Fruit fly (Drosophila melanogaster): ENCODE data around the gene p38a.

Gene p38a

DNA sequence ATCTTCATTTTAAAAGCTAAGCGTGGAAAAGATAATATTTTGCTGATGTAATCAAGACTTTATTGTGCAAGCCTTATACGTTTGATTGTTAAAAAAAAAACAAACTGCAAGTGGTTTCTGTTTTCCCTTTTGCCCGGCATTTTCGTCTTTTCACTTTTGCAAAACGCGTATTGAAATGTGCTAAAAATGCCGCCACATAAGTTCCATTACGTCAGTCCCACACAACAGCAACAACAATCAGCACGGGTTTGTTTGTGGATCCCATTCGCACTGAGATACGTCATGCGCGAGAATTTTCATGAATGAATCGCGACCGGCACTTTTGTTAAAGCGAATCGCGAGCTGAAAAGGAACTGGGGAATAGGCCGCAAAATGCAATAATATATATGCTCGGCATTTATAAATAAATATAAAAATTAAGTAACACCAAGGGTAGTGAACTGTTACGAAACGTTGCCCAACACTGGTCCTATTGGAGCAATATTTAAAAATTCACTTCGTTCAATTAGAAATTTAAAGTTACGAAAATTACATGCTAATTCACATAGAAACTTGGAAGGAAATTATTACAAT is 46.0 kb downstream of the p38a start (continued):
- TF ChIP-seq Sox100B (GFP tag; optimal IDR thresholded peaks at IDR 0.05), result peak; percentile 24
- no peak for TF ChIP-seq E2f2 (GFP tag; IDR thresholded peaks at IDR 0.05)
- TF ChIP-seq CG1529 (GFP tag; optimal IDR thresholded peaks at IDR 0.05), result peak; percentile 17
- TF ChIP-seq CG9797 (GFP tag; optimal IDR thresholded peaks at IDR 0.05), result no peak
- TF ChIP-seq bcd (GFP tag; optimal IDR thresholded peaks at IDR 0.05), result no peak
- no peak for TF ChIP-seq bigmax (GFP tag; optimal IDR thresholded peaks at IDR 0.05)
- TF ChIP-seq wor (GFP tag; IDR thresholded peaks at IDR 0.05), result no peak
- peak; percentile 76 for TF ChIP-seq CG18599 (GFP tag; optimal IDR thresholded peaks at IDR 0.05)
- no peak for TF ChIP-seq hth (optimal IDR thresholded peaks at IDR 0.05)
- no peak for TF ChIP-seq CG14965 (GFP tag; optimal IDR thresholded peaks at IDR 0.05; ENCODE audit: borderline replicate concordance)
- peak; percentile 46 for TF ChIP-seq CG2678 (tag; optimal IDR thresholded peaks at IDR 0.05)
- no peak for TF ChIP-seq lmd (GFP tag; IDR thresholded peaks at IDR 0.05)
- TF ChIP-seq CG2712 (tag; optimal IDR thresholded peaks at IDR 0.05), result peak; percentile 48
- TF ChIP-seq CG4328 (GFP tag; optimal IDR thresholded peaks at IDR 0.05), result peak; percentile 37
- no peak for TF ChIP-seq CG32532 (GFP tag; IDR thresholded peaks at IDR 0.05)
- no peak for TF ChIP-seq Hmx (GFP tag; optimal IDR thresholded peaks at IDR 0.05)
- no peak for TF ChIP-seq CG7786 (GFP tag; optimal IDR thresholded peaks at IDR 0.05)
- TF ChIP-seq abd-A (tag; optimal IDR thresholded peaks at IDR 0.05), result no peak
- peak; percentile 47 for TF ChIP-seq ATbp (GFP tag; optimal IDR thresholded peaks at IDR 0.05)
- no peak for TF ChIP-seq Hey (tag; optimal IDR thresholded peaks at IDR 0.05)
- TF ChIP-seq CG31365 (tag; optimal IDR thresholded peaks at IDR 0.05), result peak; percentile 36
- no peak for TF ChIP-seq CG15011 (GFP tag; optimal IDR thresholded peaks at IDR 0.05)
- no peak for TF ChIP-seq Jarid2 (GFP tag; optimal IDR thresholded peaks at IDR 0.05)
- TF ChIP-seq tgo (GFP tag; IDR thresholded peaks at IDR 0.05), result no peak
- TF ChIP-seq HLH4C (GFP tag; IDR thresholded peaks at IDR 0.05; ENCODE audit: partially characterized antibody), result no peak
- no peak for TF ChIP-seq YL-1 (GFP tag; optimal IDR thresholded peaks at IDR 0.05)
- TF ChIP-seq insv (GFP tag; optimal IDR thresholded peaks at IDR 0.05), result no peak
- TF ChIP-seq C15 (GFP tag; IDR thresholded peaks at IDR 0.05), result no peak
- no peak for TF ChIP-seq dimm (GFP tag; IDR thresholded peaks at IDR 0.05)
- TF ChIP-seq CG7839 (tag; optimal IDR thresholded peaks at IDR 0.05), result peak; percentile 35
- no peak for TF ChIP-seq CG6272 (GFP tag; IDR thresholded peaks at IDR 0.05)
- peak; percentile 10 to 58 for TF ChIP-seq Hr51 (GFP tag; optimal IDR thresholded peaks at IDR 0.05)
- TF ChIP-seq CG12155 (GFP tag; optimal IDR thresholded peaks at IDR 0.05), result peak; percentile 18
- no peak for TF ChIP-seq CG17612 (GFP tag; IDR thresholded peaks at IDR 0.05)
- TF ChIP-seq cato (GFP tag; optimal IDR thresholded peaks at IDR 0.05; ENCODE audit: borderline replicate concordance), result no peak
- no peak for TF ChIP-seq Drgx (GFP tag; IDR thresholded peaks at IDR 0.05)
- TF ChIP-seq CG10274 (GFP tag; optimal IDR thresholded peaks at IDR 0.05), result no peak
- TF ChIP-seq dm (GFP tag; optimal IDR thresholded peaks at IDR 0.05), result no peak
- TF ChIP-seq CG34224 (GFP tag; IDR thresholded peaks at IDR 0.05; ENCODE audit: partially characterized antibody), result no peak
- TF ChIP-seq CG11398 (GFP tag; optimal IDR thresholded peaks at IDR 0.05), result no peak
- TF ChIP-seq CG3995 (GFP tag; optimal IDR thresholded peaks at IDR 0.05), result peak; percentile 56
- TF ChIP-seq Bteb2 (GFP tag; optimal IDR thresholded peaks at IDR 0.05), result peak; percentile 45
- no peak for TF ChIP-seq CG17361 (GFP tag; IDR thresholded peaks at IDR 0.05)
- no peak for TF ChIP-seq her (GFP tag; optimal IDR thresholded peaks at IDR 0.05)
- TF ChIP-seq org-1 (GFP tag; optimal IDR thresholded peaks at IDR 0.05), result peak; percentile 13
- no peak for TF ChIP-seq Spps (tag; optimal IDR thresholded peaks at IDR 0.05)
- TF ChIP-seq Atf-2 (GFP tag; optimal IDR thresholded peaks at IDR 0.05), result no peak
- peak; percentile 6 for TF ChIP-seq D19B (GFP tag; optimal IDR thresholded peaks at IDR 0.05)
- TF ChIP-seq so (GFP tag; IDR thresholded peaks at IDR 0.05), result no peak
- peak; percentile 47 for TF ChIP-seq tap (tag; optimal IDR thresholded peaks at IDR 0.05)
- no peak for TF ChIP-seq CG9215 (GFP tag; IDR thresholded peaks at IDR 0.05)
